Fruit fly (Drosophila melanogaster) whole organism, wandering third instar larva: ENCODE results near the gene Caper.

Experiments used
- Abd-B ChIP-seq: fragments of >200 bp; optimal IDR thresholded peaks from 2 replicates; lab custom pipeline; 2017; ENCODE audit warnings: missing biosample characterization, missing genetic modification characterization
- CG32264 ChIP-seq: fragments of 200-800 bp; sonication (Bioruptor generic); optimal IDR thresholded peaks from 2 replicates; lab custom pipeline; 2016; ENCODE audit warnings: missing biosample characterization, missing genetic modification characterization
- CG9705 ChIP-seq: fragments of 200-800 bp; sonication (Bioruptor generic); optimal IDR thresholded peaks from 2 replicates; lab custom pipeline; 2018; ENCODE audit warnings: missing biosample characterization, mild to moderate bottlenecking, missing genetic modification characterization
- CrebA ChIP-seq: fragments of 200-800 bp; sonication (Bioruptor generic); optimal IDR thresholded peaks from 2 replicates; lab custom pipeline; 2016; ENCODE audit warnings: missing biosample characterization, mild to moderate bottlenecking, missing genetic modification characterization, borderline replicate concordance
- Dfd ChIP-seq: fragments of >200 bp; optimal IDR thresholded peaks from 2 replicates; lab custom pipeline; 2017; ENCODE audit warnings: missing biosample characterization, missing genetic modification characterization
- Dif ChIP-seq: fragments of 200-275, 200-300 bp; sonication (Bioruptor generic); optimal IDR thresholded peaks from 2 replicates; lab custom pipeline; 2018; ENCODE audit warnings: missing biosample characterization, missing genetic modification characterization; ENCODE audit not compliant: partially characterized antibody
- GATAd ChIP-seq: sonication (Bioruptor generic); optimal IDR thresholded peaks from 2 replicates; lab custom pipeline; 2016; ENCODE audit warnings: missing biosample characterization, missing genetic modification characterization
- HLH106 ChIP-seq: fragments of 200-800 bp; optimal IDR thresholded peaks from 3 replicates; lab custom pipeline; 2019; ENCODE audit warnings: missing biosample characterization, mild to moderate bottlenecking, missing genetic modification characterization, moderate library complexity
- Hnf4 ChIP-seq: fragments of 200-800 bp; sonication (Bioruptor generic); optimal IDR thresholded peaks from 2 replicates; lab custom pipeline; 2016; ENCODE audit warnings: missing biosample characterization, mild to moderate bottlenecking, missing genetic modification characterization
- Hr78 ChIP-seq: fragments of >200 bp; optimal IDR thresholded peaks from 2 replicates; lab custom pipeline; 2017; ENCODE audit warnings: missing biosample characterization, missing genetic modification characterization
- Hr83 ChIP-seq: fragments of 200-300 bp; sonication (Bioruptor generic); optimal IDR thresholded peaks from 2 replicates; lab custom pipeline; 2016; ENCODE audit warnings: missing biosample characterization, mild to moderate bottlenecking, missing genetic modification characterization, moderate library complexity; ENCODE audit not compliant: poor library complexity, severe bottlenecking
- Jra ChIP-seq: sonication (Bioruptor generic); optimal IDR thresholded peaks from 2 replicates; lab custom pipeline; 2016; ENCODE audit warnings: missing biosample characterization, missing genetic modification characterization
- Mio ChIP-seq: sonication (Bioruptor generic); optimal IDR thresholded peaks from 2 replicates; lab custom pipeline; 2016; ENCODE audit warnings: missing biosample characterization, missing genetic modification characterization
- Myc ChIP-seq: fragments of >200 bp; optimal IDR thresholded peaks from 2 replicates; lab custom pipeline; 2017
- N ChIP-seq: fragments of >200 bp; optimal IDR thresholded peaks from 2 replicates; lab custom pipeline; 2018; ENCODE audit warnings: missing biosample characterization, missing external identifiers, missing genetic modification characterization
- OdsH ChIP-seq: fragments of 200-800 bp; sonication (Bioruptor generic); optimal IDR thresholded peaks from 2 replicates; lab custom pipeline; 2016; ENCODE audit warnings: missing biosample characterization, mild to moderate bottlenecking, missing genetic modification characterization
- Rel ChIP-seq, 2 experiments: fragments of 200-800 bp; sonication (Bioruptor generic) in 1 of 2; optimal IDR thresholded peaks; 2 replicates in 1 of 2; 3 replicates in 1 of 2; lab custom pipeline; 2016 to 2019; ENCODE audit warnings: mild to moderate bottlenecking in 2 of 2, missing biosample characterization in 2 of 2, missing genetic modification characterization in 2 of 2, moderate library complexity in 1 of 2
- Sp1 ChIP-seq: fragments of 200-800 bp; sonication (Bioruptor generic); optimal IDR thresholded peaks from 3 replicates; lab custom pipeline; 2019; ENCODE audit warnings: missing biosample characterization, mild to moderate bottlenecking, missing genetic modification characterization, moderate library complexity
- Vsx2 ChIP-seq: fragments of 200-300, 225-300 bp; sonication (Bioruptor generic); optimal IDR thresholded peaks from 2 replicates; lab custom pipeline; 2018; ENCODE audit warnings: missing biosample characterization, missing genetic modification characterization; ENCODE audit not compliant: partially characterized antibody
- br ChIP-seq: fragments of 200-800 bp; sonication (Bioruptor generic); optimal IDR thresholded peaks from 2 replicates; lab custom pipeline; 2016; ENCODE audit warnings: missing biosample characterization, missing genetic modification characterization
- brk ChIP-seq: fragments of 200-800 bp; sonication (Bioruptor generic); optimal IDR thresholded peaks from 2 replicates; lab custom pipeline; 2016; ENCODE audit warnings: missing biosample characterization, mild to moderate bottlenecking, missing genetic modification characterization
- dl ChIP-seq, 2 experiments: fragments of 175-275, 200-275 bp in 1 of 2; fragments of 200-275 bp in 1 of 2; sonication (Bioruptor generic); optimal IDR thresholded peaks; lab custom pipeline; 2018; ENCODE audit warnings: mild to moderate bottlenecking in 2 of 2, missing biosample characterization in 2 of 2, missing genetic modification characterization in 2 of 2, moderate library complexity in 2 of 2; ENCODE audit not compliant: partially characterized antibody in 2 of 2, insufficient read depth in 1 of 2
- dmrt93B ChIP-seq: fragments of 200-800 bp; sonication (Bioruptor generic); optimal IDR thresholded peaks from 2 replicates; lab custom pipeline; 2018; ENCODE audit warnings: missing biosample characterization, mild to moderate bottlenecking, missing genetic modification characterization
- dsf ChIP-seq: sonication (Bioruptor generic); optimal IDR thresholded peaks from 2 replicates; lab custom pipeline; 2016; ENCODE audit warnings: missing biosample characterization, missing genetic modification characterization, borderline replicate concordance
- ey ChIP-seq: fragments of 200-800 bp; sonication (Bioruptor generic); optimal IDR thresholded peaks from 2 replicates; lab custom pipeline; 2016; ENCODE audit warnings: missing biosample characterization, missing genetic modification characterization
- foxo ChIP-seq, 2 experiments: fragments of 200-800 bp; sonication (Bioruptor generic); optimal IDR thresholded peaks; 2 replicates in 1 of 2; 3 replicates in 1 of 2; lab custom pipeline; 2016 to 2017; ENCODE audit warnings: missing biosample characterization in 2 of 2, missing genetic modification characterization in 2 of 2
- fru ChIP-seq: fragments of 200-800 bp; sonication (Bioruptor generic); optimal IDR thresholded peaks from 3 replicates; lab custom pipeline; 2016; ENCODE audit warnings: missing biosample characterization, mild to moderate bottlenecking, missing genetic modification characterization
- h ChIP-seq: fragments of 200-800 bp; sonication (Bioruptor generic); optimal IDR thresholded peaks from 3 replicates; lab custom pipeline; 2016; ENCODE audit warnings: missing biosample characterization, mild to moderate bottlenecking, missing genetic modification characterization
- jim ChIP-seq: fragments of 175-275, 200-325 bp; sonication (Bioruptor generic); optimal IDR thresholded peaks from 2 replicates; lab custom pipeline; 2016; ENCODE audit warnings: missing biosample characterization, mild to moderate bottlenecking, missing genetic modification characterization
- lola ChIP-seq: fragments of >200 bp; optimal IDR thresholded peaks from 2 replicates; lab custom pipeline; 2017; ENCODE audit warnings: missing biosample characterization, missing genetic modification characterization
- pan ChIP-seq: fragments of >200 bp; optimal IDR thresholded peaks from 2 replicates; lab custom pipeline; 2017
- psq ChIP-seq: fragments of 200-800 bp; sonication (Bioruptor generic); optimal IDR thresholded peaks from 3 replicates; lab custom pipeline; 2017; ENCODE audit warnings: missing biosample characterization, mild to moderate bottlenecking, missing genetic modification characterization, moderate library complexity
- rgr ChIP-seq: fragments of 200-800 bp; sonication (Bioruptor generic); optimal IDR thresholded peaks from 3 replicates; lab custom pipeline; 2016; ENCODE audit warnings: missing biosample characterization, mild to moderate bottlenecking, missing genetic modification characterization
- sage ChIP-seq: fragments of 200-800 bp; sonication (Bioruptor generic); optimal IDR thresholded peaks from 2 replicates; lab custom pipeline; 2016; ENCODE audit warnings: missing biosample characterization, mild to moderate bottlenecking, missing genetic modification characterization
- sv ChIP-seq: fragments of 200-800 bp; sonication (Bioruptor generic); optimal IDR thresholded peaks from 3 replicates; lab custom pipeline; 2016; ENCODE audit warnings: missing biosample characterization, missing genetic modification characterization
- tai ChIP-seq: sonication (Bioruptor generic); optimal IDR thresholded peaks from 2 replicates; lab custom pipeline; 2016; ENCODE audit warnings: missing biosample characterization, missing genetic modification characterization
- usp ChIP-seq: fragments of >200 bp; optimal IDR thresholded peaks from 2 replicates; lab custom pipeline; 2017; ENCODE audit warnings: missing biosample characterization, missing genetic modification characterization
- woc ChIP-seq: sonication (Bioruptor generic); optimal IDR thresholded peaks from 2 replicates; lab custom pipeline; 2016; ENCODE audit warnings: missing biosample characterization, mild to moderate bottlenecking, missing genetic modification characterization

Gene Caper

dm6 chr2L:7028440-7028839 is 4.1 kb upstream of the Caper start:
- no peak for TF ChIP-seq psq (GFP tag; lab: Kevin White, UChicago)
- TF ChIP-seq jim (GFP tag; lab: Kevin White, UChicago) = no peak
- no peak for TF ChIP-seq Mio (GFP tag; lab: Kevin White, UChicago)
- TF ChIP-seq h (GFP tag; lab: Kevin White, UChicago) = no peak
- no peak for TF ChIP-seq Rel (GFP tag; optimal IDR thresholded peaks at IDR 0.05; lab: Kevin White, UChicago)
- TF ChIP-seq Rel (tag; optimal IDR thresholded peaks at IDR 0.05; lab: Kevin White, UChicago) = no peak
- TF ChIP-seq usp (GFP tag; lab: Kevin White, UChicago) = no peak
- TF ChIP-seq Sp1 (GFP tag; lab: Kevin White, UChicago) = no peak
- TF ChIP-seq foxo (GFP tag; optimal IDR thresholded peaks at IDR 0.05; lab: Kevin White, UChicago) = no peak
- no peak for TF ChIP-seq sage (GFP tag; lab: Kevin White, UChicago)
- no peak for TF ChIP-seq ey
- TF ChIP-seq Dif (GFP tag; lab: Kevin White, UChicago) = no peak
- TF ChIP-seq br (GFP tag; lab: Kevin White, UChicago) = no peak
- no peak for TF ChIP-seq Jra (GFP tag; lab: Kevin White, UChicago)
- no peak for TF ChIP-seq Vsx2 (GFP tag; lab: Kevin White, UChicago)
- TF ChIP-seq tai (GFP tag; lab: Kevin White, UChicago) = no peak
- no peak for TF ChIP-seq dsf (GFP tag; lab: Kevin White, UChicago)
- TF ChIP-seq dmrt93B = no peak
- no peak for TF ChIP-seq Hnf4 (GFP tag; lab: Kevin White, UChicago)
- TF ChIP-seq, all 38 proteins: peak for 0

DNA sequence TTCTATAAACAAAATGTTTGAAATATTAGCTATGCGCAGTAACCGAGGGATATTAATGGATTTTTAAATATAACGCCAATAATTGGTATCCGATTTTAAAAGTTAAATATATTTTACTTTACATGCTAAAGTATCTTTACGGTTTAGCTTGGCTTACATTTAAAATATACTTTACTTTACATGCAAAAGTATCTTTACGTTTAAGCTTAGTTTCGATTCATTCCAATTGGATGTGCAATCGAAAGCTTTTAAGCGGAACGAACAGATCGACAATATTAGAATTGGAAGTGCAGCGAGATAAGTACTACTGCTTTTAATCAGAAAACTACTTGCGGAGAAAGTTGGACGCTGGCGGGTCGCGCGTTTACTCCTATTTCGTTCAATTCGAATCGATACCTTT is 3.5 kb upstream of the Caper start:
- TF ChIP-seq HLH106 (tag; lab: Kevin White, UChicago) (no peak), brk (GFP tag; lab: Kevin White, UChicago) (peak; percentile 10)

DNA sequence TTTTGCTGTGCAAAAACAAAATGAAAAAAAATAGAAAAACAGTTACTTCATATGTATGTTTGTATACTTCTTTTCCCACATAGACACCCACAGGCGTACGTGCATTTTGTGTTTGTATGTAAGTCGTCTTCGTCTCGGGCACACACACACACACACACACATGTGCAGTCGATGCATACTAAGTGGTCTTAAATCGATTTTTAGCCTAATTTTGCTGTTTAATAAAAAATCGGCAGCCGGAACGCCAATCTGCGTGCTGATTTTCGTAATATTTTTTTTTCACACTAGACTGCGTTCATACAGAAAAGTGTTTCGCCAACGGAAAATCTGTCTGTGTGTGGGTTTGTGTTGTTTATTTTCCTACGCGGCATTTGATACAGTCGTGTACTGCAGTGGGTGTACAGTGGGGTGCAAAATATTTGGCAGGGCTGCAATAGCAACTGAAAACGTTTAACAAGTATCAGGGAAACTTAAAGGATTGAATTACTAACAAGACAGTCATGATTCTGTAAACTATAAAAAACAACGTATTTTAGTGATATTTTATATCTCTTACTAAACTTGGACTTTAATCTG is 667 bp downstream of the Caper start:
- peak; percentile 44 for TF ChIP-seq OdsH (GFP tag; lab: Kevin White, UChicago)
- no peak for TF ChIP-seq lola (GFP tag; lab: Kevin White, UChicago)
- TF ChIP-seq br (GFP tag; lab: Kevin White, UChicago) = peak; percentile 20
- TF ChIP-seq sage (GFP tag; lab: Kevin White, UChicago) = no peak
- TF ChIP-seq Dfd = peak; percentile 57
- no peak for TF ChIP-seq Mio (GFP tag; lab: Kevin White, UChicago)
- no peak for TF ChIP-seq usp (GFP tag; lab: Kevin White, UChicago)
- peak; percentile 25 for TF ChIP-seq Sp1 (GFP tag; lab: Kevin White, UChicago)
- TF ChIP-seq jim (GFP tag; lab: Kevin White, UChicago) = peak; percentile 79
- peak; percentile 59 for TF ChIP-seq Hr83
- no peak for TF ChIP-seq N
- peak; percentile 76 for TF ChIP-seq rgr
- TF ChIP-seq Jra (GFP tag; lab: Kevin White, UChicago) = peak; percentile 33
- peak; percentile 11 for TF ChIP-seq CG32264 (GFP tag; lab: Kevin White, UChicago)
- TF ChIP-seq sv (GFP tag; lab: Kevin White, UChicago) = no peak
- no peak for TF ChIP-seq tai (GFP tag; lab: Kevin White, UChicago)
- TF ChIP-seq Vsx2 (GFP tag; lab: Kevin White, UChicago) = no peak
- TF ChIP-seq ey = peak; percentile 34
- no peak for TF ChIP-seq CrebA (GFP tag; lab: Kevin White, UChicago)
- peak; percentile 69 for TF ChIP-seq h (GFP tag; lab: Kevin White, UChicago)
- TF ChIP-seq fru (GFP tag; lab: Kevin White, UChicago) = peak; percentile 54
- TF ChIP-seq woc (GFP tag; lab: Kevin White, UChicago) = no peak
- peak in 1 of 2 experiments; percentile 73 for TF ChIP-seq foxo (GFP tag; optimal IDR thresholded peaks at IDR 0.05; lab: Kevin White, UChicago)
- TF ChIP-seq Rel (GFP tag; optimal IDR thresholded peaks at IDR 0.05; lab: Kevin White, UChicago) = no peak
- no peak for TF ChIP-seq Rel (tag; optimal IDR thresholded peaks at IDR 0.05; lab: Kevin White, UChicago)
- TF ChIP-seq GATAd = no peak
- TF ChIP-seq dsf (GFP tag; lab: Kevin White, UChicago) = no peak
- TF ChIP-seq Dif (GFP tag; lab: Kevin White, UChicago) = no peak
- TF ChIP-seq pan (lab: Kevin White, UChicago) = no peak
- no peak for TF ChIP-seq CG9705 (GFP tag; lab: Kevin White, UChicago)
- peak; percentile 47 for TF ChIP-seq psq (GFP tag; lab: Kevin White, UChicago)
- TF ChIP-seq brk (GFP tag; lab: Kevin White, UChicago) = no peak
- TF ChIP-seq Abd-B (GFP tag; lab: Kevin White, UChicago) = no peak
- TF ChIP-seq Hr78 (GFP tag; lab: Kevin White, UChicago) = no peak
- TF ChIP-seq Myc (lab: Kevin White, UChicago) = no peak
- TF ChIP-seq Hnf4 (GFP tag; lab: Kevin White, UChicago) = peak; percentile 50
- no peak for TF ChIP-seq dl (GFP tag; optimal IDR thresholded peaks at IDR 0.05; lab: Kevin White, UChicago; ENCODE audit: insufficient read depth in 1 of 2, partially characterized antibody in 2 of 2)
- TF ChIP-seq dmrt93B = no peak
- TF ChIP-seq HLH106 (tag; lab: Kevin White, UChicago) = no peak
